Worm (Caenorhabditis elegans) whole organism, late embryonic: ENCODE results near the gene F58A4.6.

Source experiments
- F13H6.1 ChIP-seq: sonication (generic microtip); optimal IDR thresholded peaks from 2 replicates; lab custom pipeline; 2016; ENCODE audit warnings: missing genetic modification characterization, missing compliant biosample characterization
- T23F11.4 ChIP-seq: fragments of 200-800 bp; sonication (Bioruptor generic); optimal IDR thresholded peaks from 2 replicates; lab custom pipeline; 2018; ENCODE audit warnings: mild to moderate bottlenecking, missing genetic modification characterization, missing compliant biosample characterization
- Y22D7AL.16 ChIP-seq: sonication (generic microtip); optimal IDR thresholded peaks from 2 replicates; lab custom pipeline; 2016; ENCODE audit warnings: missing genetic modification characterization, missing compliant biosample characterization
- ahr-1 ChIP-seq: sonication (generic microtip); optimal IDR thresholded peaks from 2 replicates; lab custom pipeline; 2016; ENCODE audit warnings: missing genetic modification characterization, missing compliant biosample characterization
- ama-1 ChIP-seq: fragments of 150-350 bp; optimal IDR thresholded peaks from 2 replicates; lab custom pipeline; 2014
- ceh-14 ChIP-seq: sonication (generic microtip); optimal IDR thresholded peaks from 2 replicates; lab custom pipeline; 2016; ENCODE audit warnings: missing genotype, missing genetic modification characterization, missing compliant biosample characterization
- ceh-18 ChIP-seq: sonication (generic microtip); optimal IDR thresholded peaks from 2 replicates; lab custom pipeline; 2016; ENCODE audit warnings: missing genetic modification characterization, missing compliant biosample characterization
- ceh-19 ChIP-seq: fragments of 200-800 bp; sonication (Bioruptor generic); optimal IDR thresholded peaks from 2 replicates; lab custom pipeline; 2018; ENCODE audit warnings: mild to moderate bottlenecking, missing genetic modification characterization, missing compliant biosample characterization
- ceh-2 ChIP-seq: sonication (generic microtip); optimal IDR thresholded peaks from 2 replicates; lab custom pipeline; 2016; ENCODE audit warnings: missing genotype, missing genetic modification characterization, missing compliant biosample characterization
- ceh-22 ChIP-seq: sonication (generic microtip); optimal IDR thresholded peaks from 2 replicates; lab custom pipeline; 2017; ENCODE audit warnings: missing biosample characterization, missing genetic modification characterization
- ceh-24 ChIP-seq: sonication (generic microtip); optimal IDR thresholded peaks from 2 replicates; lab custom pipeline; 2016; ENCODE audit warnings: mild to moderate bottlenecking, missing genetic modification characterization, missing compliant biosample characterization
- ceh-31 ChIP-seq: sonication (generic microtip); optimal IDR thresholded peaks from 2 replicates; lab custom pipeline; 2016; ENCODE audit warnings: missing genetic modification characterization, missing compliant biosample characterization
- ceh-34 ChIP-seq: sonication (generic microtip); optimal IDR thresholded peaks from 2 replicates; lab custom pipeline; 2016; ENCODE audit warnings: mild to moderate bottlenecking, missing genetic modification characterization, missing compliant biosample characterization
- ceh-45 ChIP-seq: fragments of 200-800 bp; sonication (Bioruptor generic); IDR thresholded peaks from 2 replicates; pipeline ENCODE4 v1.3.6; 2022; ENCODE audit warnings: missing genetic modification reagents, missing genetic modification characterization, missing compliant biosample characterization
- ceh-6 ChIP-seq: fragments of 200-800 bp; sonication (Bioruptor generic); optimal IDR thresholded peaks from 2 replicates; lab custom pipeline; 2018; ENCODE audit warnings: mild to moderate bottlenecking, missing genetic modification characterization, missing compliant biosample characterization
- ceh-9 ChIP-seq: sonication (generic microtip); optimal IDR thresholded peaks from 2 replicates; lab custom pipeline; 2016; ENCODE audit warnings: mild to moderate bottlenecking, missing genetic modification characterization, inconsistent platforms, missing compliant biosample characterization
- che-1 ChIP-seq: sonication (generic microtip); optimal IDR thresholded peaks from 2 replicates; lab custom pipeline; 2016; ENCODE audit warnings: mild to moderate bottlenecking, missing genetic modification characterization, missing compliant biosample characterization
- dmd-4 ChIP-seq: sonication (generic microtip); optimal IDR thresholded peaks from 2 replicates; lab custom pipeline; 2016; ENCODE audit warnings: borderline replicate concordance, missing genetic modification characterization, missing compliant biosample characterization
- dve-1 ChIP-seq: sonication (generic microtip); optimal IDR thresholded peaks from 2 replicates; lab custom pipeline; 2017; ENCODE audit warnings: antibody characterized with exemption, mild to moderate bottlenecking, missing genetic modification characterization, missing compliant biosample characterization
- elt-2 ChIP-seq: sonication (generic microtip); optimal IDR thresholded peaks from 2 replicates; lab custom pipeline; 2016; ENCODE audit warnings: missing genetic modification reagents, missing genetic modification characterization, missing compliant biosample characterization
- elt-4 ChIP-seq: sonication (generic microtip); optimal IDR thresholded peaks from 2 replicates; lab custom pipeline; 2016; ENCODE audit warnings: missing genetic modification characterization, missing compliant biosample characterization
- ets-4 ChIP-seq: sonication (generic microtip); optimal IDR thresholded peaks from 2 replicates; lab custom pipeline; 2016; ENCODE audit warnings: missing genetic modification characterization, missing compliant biosample characterization
- fkh-10 ChIP-seq: fragments of 150-350 bp; optimal IDR thresholded peaks from 2 replicates; lab custom pipeline; 2014; ENCODE audit warnings: missing biosample characterization, missing genetic modification reagents, missing genetic modification characterization
- fkh-6 ChIP-seq: sonication (generic microtip); optimal IDR thresholded peaks from 2 replicates; lab custom pipeline; 2016; ENCODE audit warnings: missing genetic modification characterization, missing compliant biosample characterization
- hlh-15 ChIP-seq: sonication (generic microtip); optimal IDR thresholded peaks from 2 replicates; lab custom pipeline; 2016; ENCODE audit warnings: missing genetic modification characterization, missing compliant biosample characterization
- hlh-30 ChIP-seq: sonication (generic microtip); optimal IDR thresholded peaks from 2 replicates; lab custom pipeline; 2017; ENCODE audit warnings: antibody characterized with exemption, missing genetic modification characterization, missing compliant biosample characterization; ENCODE audit not compliant: insufficient read depth
- hlh-6 ChIP-seq: sonication (generic microtip); optimal IDR thresholded peaks from 2 replicates; lab custom pipeline; 2016; ENCODE audit warnings: missing genotype, missing genetic modification characterization, missing compliant biosample characterization
- hlh-8 ChIP-seq: sonication (generic microtip); optimal IDR thresholded peaks from 2 replicates; lab custom pipeline; 2016; ENCODE audit warnings: missing genotype, missing genetic modification characterization, missing compliant biosample characterization
- madf-2 ChIP-seq: sonication (generic microtip); optimal IDR thresholded peaks from 2 replicates; lab custom pipeline; 2017; ENCODE audit warnings: missing genetic modification characterization, missing compliant biosample characterization
- mec-3 ChIP-seq: sonication (generic microtip); optimal IDR thresholded peaks from 2 replicates; lab custom pipeline; 2016; ENCODE audit warnings: borderline replicate concordance, missing genetic modification characterization, missing compliant biosample characterization
- nfya-1 ChIP-seq: sonication (generic microtip); optimal IDR thresholded peaks from 2 replicates; lab custom pipeline; 2017; ENCODE audit warnings: missing genetic modification characterization, mild to moderate bottlenecking, missing compliant biosample characterization, antibody characterized with exemption, moderate library complexity
- nhr-11 ChIP-seq: fragments of 150-350 bp; optimal IDR thresholded peaks from 2 replicates; lab custom pipeline; 2014; ENCODE audit warnings: missing biosample characterization, missing genetic modification characterization
- npax-4 ChIP-seq: sonication (generic microtip); optimal IDR thresholded peaks from 2 replicates; lab custom pipeline; 2016; ENCODE audit warnings: missing genetic modification characterization, missing compliant biosample characterization
- pag-3 ChIP-seq: sonication (generic microtip); optimal IDR thresholded peaks from 2 replicates; lab custom pipeline; 2016; ENCODE audit warnings: missing compliant biosample characterization, missing genetic modification characterization, borderline replicate concordance
- pha-2 ChIP-seq: sonication (generic microtip); optimal IDR thresholded peaks from 2 replicates; lab custom pipeline; 2017; ENCODE audit warnings: mild to moderate bottlenecking, missing genetic modification characterization, missing compliant biosample characterization
- pha-4 ChIP-seq: fragments of 150-350 bp; optimal IDR thresholded peaks from 2 replicates; lab custom pipeline; 2018; ENCODE audit warnings: missing biosample characterization, missing genetic modification reagents, missing genetic modification characterization
- pqm-1 ChIP-seq: sonication (generic microtip); optimal IDR thresholded peaks from 2 replicates; lab custom pipeline; 2016; ENCODE audit warnings: missing genetic modification characterization, missing compliant biosample characterization
- ref-2 ChIP-seq: sonication (generic microtip); optimal IDR thresholded peaks from 2 replicates; lab custom pipeline; 2016; ENCODE audit warnings: missing genetic modification characterization, missing compliant biosample characterization
- sdc-2 ChIP-seq: sonication (generic microtip); optimal IDR thresholded peaks from 2 replicates; lab custom pipeline; 2016; ENCODE audit warnings: missing genotype, missing genetic modification characterization, missing compliant biosample characterization
- sox-2 ChIP-seq: fragments of 200-800 bp; sonication (Bioruptor generic); IDR thresholded peaks from 2 replicates; pipeline ENCODE4 v1.3.6; 2022; ENCODE audit warnings: missing genetic modification reagents, missing genetic modification characterization, missing compliant biosample characterization
- sox-4 ChIP-seq: sonication (generic microtip); optimal IDR thresholded peaks from 2 replicates; lab custom pipeline; 2017; ENCODE audit warnings: mild to moderate bottlenecking, missing genetic modification characterization, inconsistent platforms, missing compliant biosample characterization
- tbx-2 ChIP-seq: sonication (generic microtip); optimal IDR thresholded peaks from 2 replicates; lab custom pipeline; 2016; ENCODE audit warnings: missing genetic modification characterization, missing compliant biosample characterization
- tbx-7 ChIP-seq: sonication (generic microtip); optimal IDR thresholded peaks from 2 replicates; lab custom pipeline; 2016; ENCODE audit warnings: missing genotype, missing genetic modification characterization, missing compliant biosample characterization
- ttx-3 ChIP-seq: sonication (generic microtip); optimal IDR thresholded peaks from 2 replicates; lab custom pipeline; 2016; ENCODE audit warnings: missing genetic modification reagents, missing genetic modification characterization, missing compliant biosample characterization
- unc-3 ChIP-seq, 2 experiments: fragments of 200-800 bp in 1 of 2; sonication (Bioruptor generic) in 1 of 2; sonication (generic microtip) in 1 of 2; conservative IDR thresholded peaks in 1 of 2; optimal IDR thresholded peaks in 1 of 2; 2 replicates each; pipeline versions ENCODE4 v1.3.6 to Lab custom; 2016 to 2022; ENCODE audit warnings: missing compliant biosample characterization in 2 of 2, missing genetic modification characterization in 2 of 2, missing genetic modification reagents in 1 of 2
- unc-42 ChIP-seq: sonication (generic microtip); optimal IDR thresholded peaks from 2 replicates; lab custom pipeline; 2016; ENCODE audit warnings: missing genotype, missing genetic modification characterization, missing compliant biosample characterization
- unc-55 ChIP-seq: sonication (generic microtip); optimal IDR thresholded peaks from 2 replicates; lab custom pipeline; 2017; ENCODE audit warnings: missing biosample characterization, missing genetic modification reagents, missing genetic modification characterization
- unc-86 ChIP-seq: sonication (generic microtip); optimal IDR thresholded peaks from 2 replicates; lab custom pipeline; 2016; ENCODE audit warnings: missing genetic modification characterization, missing compliant biosample characterization
- zip-5 ChIP-seq: sonication (generic microtip); optimal IDR thresholded peaks from 2 replicates; lab custom pipeline; 2016; ENCODE audit warnings: missing genetic modification characterization, missing compliant biosample characterization

Gene F58A4.6

DNA sequence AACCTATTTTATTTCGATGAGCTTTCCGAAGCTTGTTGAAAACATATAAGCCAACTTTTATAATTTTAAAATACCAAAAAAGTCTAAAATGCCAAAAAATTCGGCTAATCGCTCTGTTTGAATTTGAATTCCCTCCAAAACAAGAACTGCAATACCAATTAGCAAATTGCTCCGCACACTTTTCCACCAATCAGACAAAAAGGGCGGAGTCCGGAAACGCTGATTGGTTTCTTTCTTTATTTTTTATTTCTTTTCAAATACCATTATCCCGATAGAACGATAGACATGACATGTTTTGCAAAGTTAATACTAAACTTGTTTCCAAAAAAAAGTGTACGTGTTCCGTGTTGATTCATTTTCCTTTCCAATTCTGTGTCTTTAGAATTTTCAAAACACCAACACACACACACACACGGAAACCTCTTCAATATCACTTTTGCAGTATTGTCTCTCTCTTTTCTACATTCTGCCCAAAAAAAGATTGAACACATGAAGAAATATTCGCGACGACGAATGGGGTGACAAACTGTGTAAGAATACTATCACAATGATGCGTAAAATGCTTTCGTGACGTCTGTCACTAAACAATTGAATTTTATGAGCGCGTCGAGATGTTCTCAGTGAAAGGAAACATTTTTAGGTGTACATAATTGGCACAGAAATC lies 3.4 kb downstream of the F58A4.6 start:
- TF ChIP-seq ahr-1 (tag; lab: Kevin White, UChicago) (no peak), nfya-1 (tag; lab: Kevin White, UChicago) (peak; percentile 52)

DNA sequence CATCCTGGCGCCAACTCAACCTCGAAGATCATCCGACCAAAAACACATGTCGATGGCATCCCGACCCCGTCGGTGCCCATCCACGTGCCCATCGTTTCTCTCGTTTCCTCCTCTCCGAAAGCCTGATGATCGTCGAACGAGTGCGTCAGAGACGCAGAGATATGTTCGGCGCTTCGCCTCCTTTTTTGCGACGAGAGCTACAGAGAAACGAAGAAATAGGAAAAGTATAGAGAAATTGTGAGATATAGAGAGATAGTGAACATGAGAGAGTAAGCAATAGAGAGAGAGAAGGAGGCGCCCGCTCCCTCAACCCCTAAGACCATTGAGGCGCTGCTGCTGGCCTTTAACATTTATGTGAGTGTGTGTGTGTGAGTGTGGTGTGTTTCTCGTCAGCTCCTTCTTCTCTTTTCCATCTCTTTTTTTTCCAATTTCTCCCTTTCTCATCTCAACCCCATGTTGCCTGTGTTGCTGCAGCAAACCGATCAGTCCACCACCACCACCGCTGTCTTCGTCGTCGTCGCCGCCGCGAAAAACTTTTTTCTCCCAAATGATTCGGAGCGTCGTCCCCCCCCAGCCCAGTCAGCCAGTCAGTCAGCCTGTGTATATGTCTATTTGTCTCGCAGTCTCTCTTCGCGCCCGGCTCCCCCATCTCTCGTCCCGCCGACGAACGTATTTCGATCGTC lies 4.9 kb downstream of the F58A4.6 start, which contains the start of gene hlh-11:
hlh-11 (plus strand) TSS at position 633 of the 683 bp plus-strand sequence.
- TF ChIP-seq unc-55 (GFP tag; lab: Kevin White, UChicago) (peak; percentile 41), sdc-2 (tag; lab: Kevin White, UChicago) (no peak), ceh-9 (tag; lab: Kevin White, UChicago) (no peak), ahr-1 (tag; lab: Kevin White, UChicago) (no peak), dmd-4 (no peak), madf-2 (tag; lab: Kevin White, UChicago) (no peak), ceh-19 (GFP tag; lab: Kevin White, UChicago) (no peak), mec-3 (no peak), fkh-6 (no peak), sox-4 (tag; lab: Kevin White, UChicago) (peak; percentile 30), ceh-31 (peak; percentile 62), ceh-24 (tag; lab: Kevin White, UChicago) (no peak), ttx-3 (tag; lab: Kevin White, UChicago) (no peak), tbx-7 (no peak), sox-2 (GFP tag; lab: Robert Waterston, UW) (no peak), pha-2 (tag; lab: Kevin White, UChicago) (no peak), unc-86 (tag; lab: Kevin White, UChicago) (no peak), Y22D7AL.16 (tag; lab: Kevin White, UChicago) (no peak), hlh-6 (no peak), pag-3 (no peak), ceh-6 (GFP tag; lab: Kevin White, UChicago) (peak; percentile 23), tbx-2 (peak; percentile 58), hlh-15 (tag; lab: Kevin White, UChicago) (no peak), unc-42 (peak; percentile 59), ceh-2 (tag; lab: Kevin White, UChicago) (no peak), npax-4 (tag; lab: Kevin White, UChicago) (no peak), pqm-1 (no peak), ceh-34 (tag; lab: Kevin White, UChicago) (peak; percentile 59), ref-2 (tag; lab: Kevin White, UChicago) (no peak), hlh-30 (tag; lab: Kevin White, UChicago) (peak; percentile 76), F13H6.1 (tag; lab: Kevin White, UChicago) (peak; percentile 71), dve-1 (tag; lab: Kevin White, UChicago) (peak; percentile 12), nhr-11 (tag; lab: Kevin White, UChicago) (no peak), che-1 (tag; lab: Kevin White, UChicago) (no peak), elt-2 (no peak), fkh-10 (GFP tag; lab: Kevin White, UChicago) (no peak), T23F11.4 (GFP tag; lab: Kevin White, UChicago) (no peak), hlh-8 (tag; lab: Kevin White, UChicago) (peak; percentile 59), nfya-1 (tag; lab: Kevin White, UChicago) (peak; percentile 77), pha-4 (tag; lab: Kevin White, UChicago) (no peak), elt-4 (tag; lab: Kevin White, UChicago) (no peak), ceh-18 (tag; lab: Kevin White, UChicago) (peak; percentile 96), zip-5 (tag; lab: Kevin White, UChicago) (no peak), ceh-45 (GFP tag; lab: Robert Waterston, UW) (no peak), ets-4 (tag; lab: Kevin White, UChicago) (peak; percentile 41), ceh-22 (tag; lab: Kevin White, UChicago) (no peak), ceh-14 (tag; lab: Kevin White, UChicago) (peak; percentile 26), unc-3 (GFP tag; conservative IDR thresholded peaks at IDR 0.05; lab: Robert Waterston, UW) (no peak), unc-3 (tag; optimal IDR thresholded peaks at IDR 0.05; lab: Kevin White, UChicago) (no peak), ama-1 (lab: Kevin White, UChicago) (no peak)
